Worm (Caenorhabditis elegans): ENCODE data around the gene mec-12.

DNA sequence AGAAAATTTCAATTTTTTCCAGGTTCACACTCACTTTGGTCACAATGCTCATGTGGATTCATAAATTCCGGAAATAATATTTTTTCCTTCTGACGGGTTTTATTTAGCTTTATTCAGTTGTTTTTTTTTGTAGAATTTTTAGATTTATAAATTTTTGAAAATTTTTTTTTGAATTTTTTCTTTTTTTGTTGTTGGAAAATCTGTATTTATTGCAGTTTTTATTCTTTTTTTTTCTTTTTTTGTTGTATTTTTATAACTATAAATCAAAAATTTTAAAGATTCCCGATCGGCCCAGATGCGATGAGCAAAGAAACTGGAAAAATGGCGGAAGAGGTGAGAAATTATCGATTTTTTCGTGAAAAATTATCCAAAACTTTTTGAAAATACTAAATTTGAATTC lies 47.5 kb downstream of the mec-12 start, which contains the start of gene ccep-135:
- TF ChIP-seq efl-1 (optimal IDR thresholded peaks at IDR 0.05) (no peak), efl-1 (GFP tag; optimal IDR thresholded peaks at IDR 0.05 in 1 of 2) (no peak), nhr-76 (tag; optimal IDR thresholded peaks at IDR 0.05) (no peak), ces-1 (GFP tag; optimal IDR thresholded peaks at IDR 0.05) (no peak), mep-1 (tag; optimal IDR thresholded peaks at IDR 0.05) (no peak)

All from whole organism, L1 larva.